Worm (Caenorhabditis elegans) whole organism, late embryonic: ENCODE measurements around the gene ZK616.5.

Experiments
- ceh-6 ChIP-seq: fragments of 200-800 bp; sonication (Bioruptor generic); optimal IDR thresholded peaks from 2 replicates; lab custom pipeline; 2018; ENCODE audit warnings: mild to moderate bottlenecking, missing genetic modification characterization, missing compliant biosample characterization
- fkh-6 ChIP-seq: sonication (generic microtip); optimal IDR thresholded peaks from 2 replicates; lab custom pipeline; 2016; ENCODE audit warnings: missing genetic modification characterization, missing compliant biosample characterization

- TF ChIP-seq ceh-6 (GFP tag; lab: Kevin White, UChicago) = no peak
- no peak for TF ChIP-seq fkh-6
Measured at ce11 chrIV:5368860-5369259, 22.9 kb upstream of the ZK616.5 start.
